Fruit fly (Drosophila melanogaster) ovary, adult (tissue): ENCODE data around the gene CG14966.

Source experiments
- CG17801 ChIP-seq: fragments of 200-800 bp; optimal IDR thresholded peaks from 2 replicates; lab custom pipeline; 2019; ENCODE audit warnings: missing biosample characterization, mild to moderate bottlenecking, missing genetic modification characterization, moderate library complexity; ENCODE audit not compliant: partially characterized antibody

Gene CG14966

dm6 chr3L:3187263-3187662 is 10.2 kb downstream of the CG14966 start, which contains the start of gene CG14957:
Gene CG14957 (plus strand): TSS chr3L:3187563.
- TF ChIP-seq CG17801 (GFP tag; lab: Kevin White, UChicago), result no peak

- TF ChIP-seq CG17801 (GFP tag; lab: Kevin White, UChicago), result no peak
Measured at dm6 chr3L:3186364-3186763, 11.1 kb downstream of the CG14966 start, which contains the start of gene CG32284. Gene CG32284 (plus strand): TSS chr3L:3186664.

dm6 chr3L:3184104-3184503 is 13.3 kb downstream of the CG14966 start, which contains the start of gene CG42494:
Gene CG42494 (plus strand): TSS chr3L:3184404.
- no peak for TF ChIP-seq CG17801 (GFP tag; lab: Kevin White, UChicago)

- TF ChIP-seq CG17801 (GFP tag; lab: Kevin White, UChicago), result peak; percentile 92
Measured at dm6 chr3L:3179474-3179873, 18.0 kb downstream of the CG14966 start.

- no peak for TF ChIP-seq CG17801 (GFP tag; lab: Kevin White, UChicago)
Measured at dm6 chr3L:3178530-3179096, 18.8 kb downstream of the CG14966 start, which contains the start of the genes MnM and Girdin. Gene MnM (minus strand): TSS chr3L:3178580. Gene Girdin (plus strand): TSS chr3L:3178930.

dm6 chr3L:3177872-3178271 is 19.6 kb downstream of the CG14966 start:
- TF ChIP-seq CG17801 (GFP tag; lab: Kevin White, UChicago), result no peak

- TF ChIP-seq CG17801 (GFP tag; lab: Kevin White, UChicago), result no peak
Measured at dm6 chr3L:3172445-3172844, 25.0 kb downstream of the CG14966 start, which contains the start of gene CG14963. Gene CG14963 (minus strand): TSS chr3L:3172545.

- TF ChIP-seq CG17801 (GFP tag; lab: Kevin White, UChicago), result no peak
Measured at dm6 chr3L:3169107-3169506, 28.3 kb downstream of the CG14966 start, which contains the start of the genes CG32278 and CG32281. Gene CG32278 (plus strand): TSS chr3L:3169286. Gene CG32281 (plus strand): TSS chr3L:3169375.

- TF ChIP-seq CG17801 (GFP tag; lab: Kevin White, UChicago), result no peak
Measured at dm6 chr3L:3166200-3166695, 31.2 kb downstream of the CG14966 start, which contains the start of gene Asciz. Gene Asciz (minus strand): TSS chr3L:3166250.

dm6 chr3L:3165399-3165798 is 32.0 kb downstream of the CG14966 start:
- no peak for TF ChIP-seq CG17801 (GFP tag; lab: Kevin White, UChicago)

- peak; percentile 30 for TF ChIP-seq CG17801 (GFP tag; lab: Kevin White, UChicago)
Measured at dm6 chr3L:3164951-3165350, 32.5 kb downstream of the CG14966 start, which contains the start of gene CG32280. Gene CG32280 (plus strand): TSS chr3L:3165181.

dm6 chr3L:3162584-3162983 is 34.8 kb downstream of the CG14966 start:
- no peak for TF ChIP-seq CG17801 (GFP tag; lab: Kevin White, UChicago)

- no peak for TF ChIP-seq CG17801 (GFP tag; lab: Kevin White, UChicago)
Measured at dm6 chr3L:3161968-3162367, 35.5 kb downstream of the CG14966 start, which contains the start of gene rasp. Gene rasp (plus strand): TSS chr3L:3162180.

dm6 chr3L:3159309-3160194 is 37.9 kb downstream of the CG14966 start, which contains the start of the genes ND-30 and CG15812:
Gene ND-30 (minus strand): TSS chr3L:3159578.
Gene CG15812 (plus strand): TSS chr3L:3159991.
- no peak for TF ChIP-seq CG17801 (GFP tag; lab: Kevin White, UChicago)

- TF ChIP-seq CG17801 (GFP tag; lab: Kevin White, UChicago), result no peak
Measured at dm6 chr3L:3157651-3158050, 39.8 kb downstream of the CG14966 start.
